Worm (Caenorhabditis elegans): ENCODE data around the gene Y116A8C.467.

The Y116A8C.467 gene

DNA sequence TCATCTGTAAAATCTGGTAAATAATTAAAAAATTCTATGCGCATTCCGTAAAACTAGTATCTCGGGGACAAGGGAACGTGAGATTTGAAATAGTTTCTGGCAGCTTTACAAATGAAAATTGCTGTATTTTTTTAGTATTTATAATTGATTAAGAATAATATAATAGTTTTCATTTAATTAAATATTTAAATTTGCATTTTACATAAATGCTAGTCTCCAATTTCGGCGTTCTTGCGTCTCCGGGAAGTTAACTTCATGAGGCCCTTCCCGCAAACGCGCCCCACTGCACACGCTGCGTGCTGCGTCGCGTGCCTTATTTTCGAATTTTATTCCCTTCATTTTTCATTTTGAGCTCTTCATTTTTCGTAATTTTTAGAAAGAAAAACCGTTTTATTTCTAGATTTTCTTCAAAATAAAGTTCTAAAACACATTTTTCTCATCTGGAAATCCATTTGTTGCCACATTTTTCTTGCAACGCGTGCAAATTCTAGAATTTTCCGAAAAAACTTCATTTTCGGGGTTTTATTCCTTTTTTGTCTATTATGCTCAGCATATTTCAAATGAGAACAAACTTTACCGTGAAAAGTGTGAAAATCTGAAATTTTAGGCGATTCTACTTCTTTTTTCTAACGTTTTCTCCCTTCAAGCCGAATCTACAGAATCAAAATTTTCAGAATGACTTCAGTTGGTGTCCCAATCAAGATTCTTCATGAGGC is 23.9 kb upstream of the Y116A8C.467 start, which contains the start of the genes snx-13 and snr-1:
Gene snx-13 (minus strand): TSS at position 55 of the 716 bp plus-strand sequence.
Gene snr-1 (plus strand): TSS at position 666 of the 716 bp plus-strand sequence.
- peak; percentile 45 for TF ChIP-seq sox-2 (GFP tag; IDR thresholded peaks at IDR 0.05)
- peak; percentile 78 for TF ChIP-seq eyg-1 (tag; optimal IDR thresholded peaks at IDR 0.05)
- TF ChIP-seq hlh-6 (tag; optimal IDR thresholded peaks at IDR 0.05): peak; percentile 55
- TF ChIP-seq ceh-34 (tag; optimal IDR thresholded peaks at IDR 0.05): peak; percentile 95
- TF ChIP-seq ceh-22 (tag; optimal IDR thresholded peaks at IDR 0.05): no peak
- TF ChIP-seq ztf-16 (tag; optimal IDR thresholded peaks at IDR 0.05): peak; percentile 96
- peak; percentile 87 for TF ChIP-seq C38D4.7 (GFP tag; optimal IDR thresholded peaks at IDR 0.05)
- peak; percentile 95 for TF ChIP-seq ttx-3 (tag; optimal IDR thresholded peaks at IDR 0.05)
- peak; percentile 83 for TF ChIP-seq T23F11.4 (GFP tag; optimal IDR thresholded peaks at IDR 0.05)
- peak; percentile 99 for TF ChIP-seq tbx-2 (tag; optimal IDR thresholded peaks at IDR 0.05)
- peak; percentile 85 for TF ChIP-seq ceh-24 (tag; optimal IDR thresholded peaks at IDR 0.05)
- TF ChIP-seq unc-42 (tag; optimal IDR thresholded peaks at IDR 0.05): peak; percentile 80
- TF ChIP-seq ama-1 (optimal IDR thresholded peaks at IDR 0.05): no peak
- peak; percentile 71 for TF ChIP-seq sox-4 (tag; optimal IDR thresholded peaks at IDR 0.05)
- no peak for TF ChIP-seq K09A11.1 (tag; optimal IDR thresholded peaks at IDR 0.05; ENCODE audit: insufficient read depth)
- TF ChIP-seq unc-3 (GFP tag; conservative IDR thresholded peaks at IDR 0.05): peak; percentile 72; the same call in 1 of the 2 replicates
- peak; percentile 96 for TF ChIP-seq unc-3 (tag; optimal IDR thresholded peaks at IDR 0.05)
- TF ChIP-seq sdc-2 (tag; optimal IDR thresholded peaks at IDR 0.05): peak; percentile 68
- TF ChIP-seq unc-55 (GFP tag; optimal IDR thresholded peaks at IDR 0.05): no peak
- TF ChIP-seq ref-2 (tag; optimal IDR thresholded peaks at IDR 0.05): peak; percentile 98
- peak; percentile 82 for TF ChIP-seq ceh-45 (GFP tag; IDR thresholded peaks at IDR 0.05)
- TF ChIP-seq ahr-1 (tag; optimal IDR thresholded peaks at IDR 0.05): peak; percentile 98
- no peak for TF ChIP-seq dve-1 (tag; optimal IDR thresholded peaks at IDR 0.05)
- TF ChIP-seq pros-1 (tag; optimal IDR thresholded peaks at IDR 0.05): no peak
- peak; percentile 97 for TF ChIP-seq hlh-15 (tag; optimal IDR thresholded peaks at IDR 0.05)
- TF ChIP-seq nhr-11 (tag; optimal IDR thresholded peaks at IDR 0.05): no peak
- peak; percentile 83 for TF ChIP-seq che-1 (tag; optimal IDR thresholded peaks at IDR 0.05)
- TF ChIP-seq elt-4 (tag; optimal IDR thresholded peaks at IDR 0.05): no peak
- TF ChIP-seq pqm-1 (tag; optimal IDR thresholded peaks at IDR 0.05): peak; percentile 89
- TF ChIP-seq tbx-7 (tag; optimal IDR thresholded peaks at IDR 0.05): peak; percentile 96
- peak; percentile 94 for TF ChIP-seq ceh-19 (GFP tag; optimal IDR thresholded peaks at IDR 0.05)
- TF ChIP-seq pat-9 (tag; optimal IDR thresholded peaks at IDR 0.05): peak; percentile 79
- peak; percentile 47 for TF ChIP-seq nfya-1 (tag; optimal IDR thresholded peaks at IDR 0.05)
- TF ChIP-seq elt-2 (tag; optimal IDR thresholded peaks at IDR 0.05): peak; percentile 99
- peak; percentile 90 for TF ChIP-seq K02D7.2 (tag; optimal IDR thresholded peaks at IDR 0.05)
- TF ChIP-seq hlh-8 (tag; optimal IDR thresholded peaks at IDR 0.05): peak; percentile 97
- no peak for TF ChIP-seq ceh-9 (tag; optimal IDR thresholded peaks at IDR 0.05)
- peak; percentile 94 for TF ChIP-seq C08G9.2 (tag; optimal IDR thresholded peaks at IDR 0.05)
- no peak for TF ChIP-seq odd-2 (tag; optimal IDR thresholded peaks at IDR 0.05)
- TF ChIP-seq madf-2 (tag; optimal IDR thresholded peaks at IDR 0.05): peak; percentile 76
- TF ChIP-seq ceh-6 (GFP tag; optimal IDR thresholded peaks at IDR 0.05): peak; percentile 48
- peak; percentile 97 for TF ChIP-seq unc-86 (tag; optimal IDR thresholded peaks at IDR 0.05)
- peak; percentile 96 for TF ChIP-seq lim-6 (tag; optimal IDR thresholded peaks at IDR 0.05)
- TF ChIP-seq rnt-1 (tag; optimal IDR thresholded peaks at IDR 0.05): peak; percentile 94
- TF ChIP-seq ceh-48 (tag; optimal IDR thresholded peaks at IDR 0.05): peak; percentile 68
- peak; percentile 94 for TF ChIP-seq pha-2 (tag; optimal IDR thresholded peaks at IDR 0.05)
- TF ChIP-seq zip-5 (tag; optimal IDR thresholded peaks at IDR 0.05): peak; percentile 99
- peak; percentile 42 for TF ChIP-seq fkh-6 (tag; optimal IDR thresholded peaks at IDR 0.05)
- peak; percentile 93 for TF ChIP-seq F13H6.1 (tag; optimal IDR thresholded peaks at IDR 0.05)
- TF ChIP-seq Y22D7AL.16 (tag; optimal IDR thresholded peaks at IDR 0.05): peak; percentile 84
- TF ChIP-seq ceh-18 (tag; optimal IDR thresholded peaks at IDR 0.05): peak; percentile 54
- no peak for TF ChIP-seq pha-4 (tag; optimal IDR thresholded peaks at IDR 0.05)

Data from whole organism, late embryonic.